Fruit fly (Drosophila melanogaster): Measurements from ENCODE around the gene CG42337.

Gene CG42337

dm6 chr3L:21192024-21192423, 1.1 kb downstream of the CG42337 start:
- TF ChIP-seq CG8632 (GFP tag; optimal IDR thresholded peaks at IDR 0.05) = no peak
- TF ChIP-seq Eip78C (GFP tag) = peak; percentile 58

- no peak for TF ChIP-seq acj6 (GFP tag; optimal IDR thresholded peaks at IDR 0.05)
- no peak for TF ChIP-seq CG6792 (GFP tag; optimal IDR thresholded peaks at IDR 0.05)
- TF ChIP-seq Eip75B (GFP tag; optimal IDR thresholded peaks at IDR 0.05) = no peak
- TF ChIP-seq Gug (GFP tag; IDR thresholded peaks at IDR 0.05) = no peak
- TF ChIP-seq salr (GFP tag; optimal IDR thresholded peaks at IDR 0.05) = no peak
- TF ChIP-seq Sox102F (GFP tag; optimal IDR thresholded peaks at IDR 0.05) = no peak
- TF ChIP-seq CG10631 (GFP tag; optimal IDR thresholded peaks at IDR 0.05) = no peak
- no peak for TF ChIP-seq CG3919 (GFP tag; optimal IDR thresholded peaks at IDR 0.05)
These were observed 6.7 kb downstream of the CG42337 start for dm6 chr3L:21186487-21186886.

dm6 chr3L:21185622-21186021, 7.5 kb downstream of the CG42337 start:
- TF ChIP-seq CG9139 (GFP tag; optimal IDR thresholded peaks at IDR 0.05) = no peak
- no peak for TF ChIP-seq Blimp-1 (GFP tag; optimal IDR thresholded peaks at IDR 0.05)
- peak; percentile 29 for TF ChIP-seq Eip78C (GFP tag)

- TF ChIP-seq CG31627 (GFP tag; optimal IDR thresholded peaks at IDR 0.05) (peak; percentile 60), topi (GFP tag; optimal IDR thresholded peaks at IDR 0.05) (peak; percentile 57), CG6808 (GFP tag; optimal IDR thresholded peaks at IDR 0.05) (peak; percentile 14), fd59A (GFP tag; optimal IDR thresholded peaks at IDR 0.05) (no peak), Hr39 (GFP tag; optimal IDR thresholded peaks at IDR 0.05) (peak; percentile 64), pdm3 (GFP tag; optimal IDR thresholded peaks at IDR 0.05) (peak; percentile 70), CG8632 (GFP tag; optimal IDR thresholded peaks at IDR 0.05) (peak; percentile 47), fd85E (GFP tag; optimal IDR thresholded peaks at IDR 0.05) (no peak), net (GFP tag; optimal IDR thresholded peaks at IDR 0.05) (peak; percentile 69), CG11294 (GFP tag; IDR thresholded peaks at IDR 0.05) (peak; percentile 52; the same call in 1 of the 2 replicates), lz (GFP tag; optimal IDR thresholded peaks at IDR 0.05) (peak; percentile 49), acj6 (GFP tag; optimal IDR thresholded peaks at IDR 0.05) (peak; percentile 71), Ets21C (GFP tag; optimal IDR thresholded peaks at IDR 0.05) (no peak), fkh (GFP tag; optimal IDR thresholded peaks at IDR 0.05) (no peak), esn (GFP tag; optimal IDR thresholded peaks at IDR 0.05) (peak; percentile 69), CG3919 (GFP tag; optimal IDR thresholded peaks at IDR 0.05) (peak; percentile 64), CG6792 (GFP tag; optimal IDR thresholded peaks at IDR 0.05) (peak; percentile 47), CG16779 (tag; optimal IDR thresholded peaks at IDR 0.05) (no peak), OdsH (GFP tag; optimal IDR thresholded peaks at IDR 0.05) (peak; percentile 64), CG32006 (GFP tag; optimal IDR thresholded peaks at IDR 0.05) (peak; percentile 76), CG7368 (GFP tag; optimal IDR thresholded peaks at IDR 0.05) (no peak), CG34406 (GFP tag; optimal IDR thresholded peaks at IDR 0.05) (peak; percentile 24), Smox (GFP tag; optimal IDR thresholded peaks at IDR 0.05) (peak; percentile 63), CG6163 (GFP tag; IDR thresholded peaks at IDR 0.05) (peak; percentile 65), Blimp-1 (GFP tag; optimal IDR thresholded peaks at IDR 0.05) (no peak), dac (GFP tag; optimal IDR thresholded peaks at IDR 0.05) (no peak), Sox15 (GFP tag; optimal IDR thresholded peaks at IDR 0.05) (no peak), CG6276 (GFP tag; optimal IDR thresholded peaks at IDR 0.05) (no peak), CG10631 (GFP tag; optimal IDR thresholded peaks at IDR 0.05) (peak; percentile 48), Sox14 (GFP tag; optimal IDR thresholded peaks at IDR 0.05) (peak; percentile 51), CG4318 (GFP tag; optimal IDR thresholded peaks at IDR 0.05) (no peak), Eip93F (GFP tag; optimal IDR thresholded peaks at IDR 0.05) (no peak), Eip78C (GFP tag) (peak; percentile 86), CG8119 (GFP tag; IDR thresholded peaks at IDR 0.05) (peak; percentile 63), ss (GFP tag; optimal IDR thresholded peaks at IDR 0.05) (peak; percentile 3 to 31), CG1621 (tag; optimal IDR thresholded peaks at IDR 0.05) (no peak), CG9139 (GFP tag; optimal IDR thresholded peaks at IDR 0.05) (no peak), cyc (GFP tag; optimal IDR thresholded peaks at IDR 0.05) (peak; percentile 49), eg (GFP tag; IDR thresholded peaks at IDR 0.05) (peak; percentile 85), CG11902 (GFP tag; optimal IDR thresholded peaks at IDR 0.05) (no peak), Sox102F (GFP tag; optimal IDR thresholded peaks at IDR 0.05) (peak; percentile 61)
These were observed 16.1 kb downstream of the CG42337 start for dm6 chr3L:21176935-21177581.
